Fruit fly (Drosophila melanogaster): ENCODE measurements around the gene Tim9b.

Tim9b gene

DNA sequence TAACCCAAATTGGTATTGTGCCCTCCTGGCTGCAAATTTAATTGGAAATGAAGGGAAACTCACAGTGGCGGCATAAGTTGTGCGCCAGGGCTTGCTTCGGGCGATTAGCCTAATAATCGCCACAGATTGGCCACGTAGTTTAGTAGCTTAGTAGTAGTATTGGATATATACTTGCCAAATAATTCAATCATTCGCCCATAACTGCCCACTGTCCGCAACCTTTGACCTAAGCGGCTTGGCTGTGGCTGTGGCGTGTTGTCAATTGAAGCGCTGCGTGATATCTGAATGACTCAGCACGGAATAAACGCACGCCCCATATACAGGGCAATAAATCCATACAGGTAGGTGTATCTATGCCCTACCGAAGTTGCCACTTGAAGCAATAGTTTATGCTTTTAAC is 11.4 kb downstream of the Tim9b start:
- no peak for TF ChIP-seq CG8478 (optimal IDR thresholded peaks at IDR 0.05)
- TF ChIP-seq psq (optimal IDR thresholded peaks at IDR 0.05), result no peak
- TF ChIP-seq EcR (GFP tag; optimal IDR thresholded peaks at IDR 0.05), result no peak
- no peak for TF ChIP-seq usp (GFP tag; optimal IDR thresholded peaks at IDR 0.05)
- TF ChIP-seq Dll (optimal IDR thresholded peaks at IDR 0.05), result no peak
- TF ChIP-seq pan (optimal IDR thresholded peaks at IDR 0.05), result no peak

DNA sequence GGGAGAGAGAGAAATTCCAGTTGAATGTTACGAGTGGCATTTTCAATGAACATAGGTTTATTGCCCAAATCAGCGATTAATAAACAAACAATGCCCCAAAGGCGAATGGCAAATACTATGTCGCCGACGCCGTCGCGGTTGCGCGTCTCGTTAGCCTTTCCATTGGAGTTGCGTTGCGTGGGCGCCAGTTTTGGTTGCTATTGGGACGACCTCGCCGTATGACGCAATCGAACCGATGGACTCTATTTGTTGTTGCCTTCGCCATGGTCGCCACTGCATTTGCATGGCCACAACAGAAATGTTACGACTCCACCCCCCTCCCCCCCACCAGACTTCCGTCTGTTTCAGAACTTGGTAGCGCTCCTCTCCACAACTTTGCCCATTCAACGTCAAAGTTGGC is 11.8 kb downstream of the Tim9b start:
- TF ChIP-seq CG8478 (optimal IDR thresholded peaks at IDR 0.05), result no peak
- TF ChIP-seq Dll (optimal IDR thresholded peaks at IDR 0.05), result no peak
- no peak for TF ChIP-seq psq (optimal IDR thresholded peaks at IDR 0.05)
- no peak for TF ChIP-seq pan (optimal IDR thresholded peaks at IDR 0.05)
- TF ChIP-seq EcR (GFP tag; optimal IDR thresholded peaks at IDR 0.05), result no peak
- no peak for TF ChIP-seq usp (GFP tag; optimal IDR thresholded peaks at IDR 0.05)

DNA sequence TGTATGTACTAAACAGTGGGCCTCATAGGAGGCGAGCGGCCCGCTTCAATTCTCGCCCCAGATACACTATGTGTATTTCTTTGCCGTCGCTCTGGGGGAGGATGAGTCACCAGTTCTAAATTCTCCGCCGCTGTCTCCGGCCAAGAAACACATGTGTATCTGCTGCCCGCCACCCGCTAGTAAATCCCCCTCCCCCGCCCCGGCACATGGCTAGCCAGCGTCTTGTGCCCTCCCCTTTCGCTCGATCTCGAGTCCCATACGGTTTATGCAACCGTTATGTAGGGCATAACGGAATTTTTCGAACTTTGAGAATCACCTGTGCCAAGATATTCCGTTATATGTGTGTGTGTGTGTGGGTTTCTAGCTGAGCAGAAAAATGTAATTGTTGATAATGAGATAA is 12.4 kb downstream of the Tim9b start:
- TF ChIP-seq EcR (GFP tag; optimal IDR thresholded peaks at IDR 0.05) (no peak), Dll (optimal IDR thresholded peaks at IDR 0.05) (no peak), CG8478 (optimal IDR thresholded peaks at IDR 0.05) (no peak), psq (optimal IDR thresholded peaks at IDR 0.05) (no peak)

DNA sequence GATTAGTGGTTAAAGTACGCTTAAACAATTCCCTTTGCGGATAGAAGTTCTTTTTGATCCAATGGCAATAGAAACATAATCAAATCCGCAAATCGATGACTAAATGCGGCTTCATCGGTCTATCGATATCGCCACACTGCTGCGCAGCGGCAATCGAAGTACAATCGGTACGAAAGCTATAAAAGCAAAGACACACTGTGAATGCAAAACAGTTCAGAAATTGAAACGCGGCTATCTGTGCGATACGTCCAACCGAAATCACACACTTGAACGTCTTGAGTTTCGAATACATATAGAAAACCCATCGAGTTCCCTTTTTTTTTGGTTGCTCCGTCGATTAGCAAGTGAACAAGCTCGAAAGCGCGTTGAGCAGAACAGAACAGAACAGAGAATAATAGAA is 13.3 kb downstream of the Tim9b start, which contains the start of gene CG14207:
CG14207 (plus strand) TSS at position 203 of the 400 bp plus-strand sequence.
- TF ChIP-seq pan (optimal IDR thresholded peaks at IDR 0.05) (no peak), CG8478 (optimal IDR thresholded peaks at IDR 0.05) (no peak), Dll (optimal IDR thresholded peaks at IDR 0.05) (no peak), EcR (GFP tag; optimal IDR thresholded peaks at IDR 0.05) (no peak), psq (optimal IDR thresholded peaks at IDR 0.05) (no peak), usp (GFP tag; optimal IDR thresholded peaks at IDR 0.05) (no peak)

DNA sequence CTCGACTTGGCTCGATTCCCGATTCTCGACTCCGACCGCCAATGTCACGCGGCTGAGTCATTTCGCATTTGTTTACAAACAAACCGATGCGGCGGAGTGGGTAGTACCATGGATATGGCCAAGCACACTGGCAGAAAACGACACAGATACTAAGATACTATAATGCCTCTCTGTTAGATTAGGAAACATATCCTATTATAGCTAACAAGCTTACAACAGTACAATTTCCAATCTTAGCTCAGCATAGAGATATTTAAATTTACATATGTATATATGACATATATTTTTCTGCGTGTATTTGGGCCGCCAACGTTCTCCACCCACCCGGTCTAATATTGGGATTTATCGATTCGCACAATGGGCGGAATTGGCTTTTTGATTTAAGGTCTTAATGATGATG is 14.4 kb downstream of the Tim9b start:
- TF ChIP-seq usp (GFP tag; optimal IDR thresholded peaks at IDR 0.05) (no peak), Dll (optimal IDR thresholded peaks at IDR 0.05) (no peak), psq (optimal IDR thresholded peaks at IDR 0.05) (no peak), EcR (GFP tag; optimal IDR thresholded peaks at IDR 0.05) (no peak), CG8478 (optimal IDR thresholded peaks at IDR 0.05) (no peak), pan (optimal IDR thresholded peaks at IDR 0.05) (no peak)

dm6 chrX:19602483-19602882 is 15.9 kb downstream of the Tim9b start:
- no peak for TF ChIP-seq CG8478 (optimal IDR thresholded peaks at IDR 0.05)
- no peak for TF ChIP-seq usp (GFP tag; optimal IDR thresholded peaks at IDR 0.05)
- TF ChIP-seq psq (optimal IDR thresholded peaks at IDR 0.05), result no peak
- no peak for TF ChIP-seq Dll (optimal IDR thresholded peaks at IDR 0.05)
- TF ChIP-seq EcR (GFP tag; optimal IDR thresholded peaks at IDR 0.05), result no peak
- no peak for TF ChIP-seq pan (optimal IDR thresholded peaks at IDR 0.05)

DNA sequence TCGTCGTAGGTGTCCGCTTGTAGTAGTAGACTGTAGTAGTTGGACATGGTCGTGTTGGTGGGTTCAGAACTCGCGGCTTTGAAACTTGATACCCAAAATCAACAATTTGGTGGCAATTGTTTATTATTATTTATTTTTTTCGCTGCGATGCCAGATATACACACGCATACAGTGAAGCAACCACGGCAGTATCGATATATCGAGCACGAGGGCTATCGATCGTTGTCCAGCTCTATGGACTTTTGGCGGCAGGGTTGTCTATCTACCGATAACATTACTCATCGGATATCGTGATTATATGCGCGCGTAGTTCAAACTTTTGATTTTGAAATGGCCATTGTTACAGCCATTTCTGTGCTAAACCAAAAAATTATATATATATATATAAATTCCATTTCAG is 16.7 kb downstream of the Tim9b start, which contains the start of gene CG14220:
CG14220 (minus strand) TSS at position 208 of the 400 bp plus-strand sequence.
- no peak for TF ChIP-seq EcR (GFP tag; optimal IDR thresholded peaks at IDR 0.05)
- no peak for TF ChIP-seq Dll (optimal IDR thresholded peaks at IDR 0.05)
- no peak for TF ChIP-seq usp (GFP tag; optimal IDR thresholded peaks at IDR 0.05)

DNA sequence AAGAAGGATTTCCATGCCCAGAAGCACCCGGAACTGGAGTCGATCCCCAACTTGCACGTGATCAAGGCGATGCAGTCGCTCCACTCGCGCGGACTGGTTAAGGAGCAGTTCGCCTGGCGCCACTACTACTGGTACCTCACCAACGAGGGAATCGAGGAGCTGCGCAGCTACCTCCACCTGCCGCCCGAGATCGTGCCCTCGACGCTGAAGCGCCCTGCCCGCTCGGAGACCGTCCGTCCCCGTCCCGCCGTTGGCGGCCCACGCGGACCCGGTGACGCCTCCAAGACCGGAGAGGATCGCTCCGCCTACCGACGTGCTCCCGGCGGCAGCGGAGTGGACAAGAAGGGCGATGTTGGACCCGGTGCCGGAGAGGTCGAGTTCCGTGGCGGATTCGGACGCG is 19.8 kb downstream of the Tim9b start:
- TF ChIP-seq psq (optimal IDR thresholded peaks at IDR 0.05) (no peak), Dll (optimal IDR thresholded peaks at IDR 0.05) (no peak), usp (GFP tag; optimal IDR thresholded peaks at IDR 0.05) (no peak), CG8478 (optimal IDR thresholded peaks at IDR 0.05) (no peak), EcR (GFP tag; optimal IDR thresholded peaks at IDR 0.05) (no peak), pan (optimal IDR thresholded peaks at IDR 0.05) (no peak)

DNA sequence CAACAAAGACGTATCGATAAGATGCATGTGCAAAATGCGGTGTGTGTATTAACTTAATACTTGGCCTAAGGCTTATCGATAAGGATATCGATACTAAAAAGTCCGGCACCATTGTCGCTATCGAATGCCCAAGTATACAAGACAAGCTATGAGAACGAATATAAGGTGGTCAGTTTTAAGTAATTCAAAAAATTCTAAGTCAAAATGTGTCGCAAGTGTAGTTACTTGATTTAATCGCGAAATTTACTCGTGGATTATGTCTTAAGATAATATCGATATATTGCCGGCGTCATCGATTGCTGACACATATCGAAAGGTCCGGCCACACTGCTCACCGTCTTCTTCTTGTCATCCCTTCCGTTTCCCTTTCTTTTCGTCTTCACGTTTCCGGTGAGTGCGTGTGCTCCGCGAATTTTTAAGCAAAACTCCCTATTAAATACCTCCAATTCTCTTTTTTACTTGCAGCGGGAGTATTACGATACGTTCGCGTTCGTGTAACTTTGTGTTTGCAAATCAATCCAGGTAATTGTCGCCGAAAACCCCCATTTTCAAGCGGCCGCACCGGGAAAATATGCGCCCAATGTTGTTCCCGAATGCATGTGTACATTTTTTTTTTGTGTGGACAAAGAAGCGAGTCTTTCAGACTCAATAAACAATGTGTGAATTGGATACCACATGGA is 20.5 kb downstream of the Tim9b start, which contains the start of gene RpS10b:
RpS10b (plus strand) TSS at position 348 of the 680 bp plus-strand sequence.
- TF ChIP-seq EcR (GFP tag; optimal IDR thresholded peaks at IDR 0.05) (no peak), psq (optimal IDR thresholded peaks at IDR 0.05) (no peak), Dll (optimal IDR thresholded peaks at IDR 0.05) (no peak), CG8478 (optimal IDR thresholded peaks at IDR 0.05) (no peak), pan (optimal IDR thresholded peaks at IDR 0.05) (no peak), usp (GFP tag; optimal IDR thresholded peaks at IDR 0.05) (no peak)

DNA sequence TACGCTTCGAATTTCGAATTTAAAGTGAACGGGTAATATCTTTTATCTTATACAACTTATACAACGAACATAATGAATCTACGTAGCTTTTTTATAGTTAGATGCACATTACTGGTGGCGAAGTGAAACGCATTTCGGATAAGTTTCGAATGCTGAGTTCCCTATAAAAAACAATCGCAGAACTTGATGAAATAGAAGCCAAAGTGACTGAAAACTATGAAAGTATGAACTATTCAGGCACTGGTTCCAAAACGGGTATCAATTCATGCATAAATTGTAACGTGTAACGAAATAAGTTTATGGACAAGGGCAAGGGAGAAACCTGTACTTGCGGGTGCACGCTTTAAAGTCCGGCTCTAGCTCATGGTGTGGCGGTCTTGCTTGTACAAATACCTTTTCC is 22.5 kb downstream of the Tim9b start:
- no peak for TF ChIP-seq pan (optimal IDR thresholded peaks at IDR 0.05)

DNA sequence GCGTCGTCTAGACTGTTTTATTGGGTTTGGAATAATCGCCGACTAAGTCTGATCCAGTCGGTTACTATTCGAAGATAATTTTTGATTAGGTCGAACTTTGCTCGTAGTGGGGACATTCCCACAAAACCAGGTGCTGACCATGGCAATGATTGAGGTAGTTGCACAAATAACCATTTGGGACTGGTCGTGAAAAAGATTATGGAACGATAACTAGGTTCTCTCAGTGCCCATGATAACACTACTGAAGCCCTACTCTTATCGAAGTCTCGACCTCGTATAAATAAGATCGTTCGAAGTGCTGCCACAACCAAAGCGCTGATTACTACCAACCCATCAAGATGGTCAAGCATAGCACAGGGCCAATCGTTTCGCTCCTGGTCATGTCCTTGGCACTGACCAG is 26.0 kb downstream of the Tim9b start, which contains the start of gene CG14205:
CG14205 (plus strand) TSS at position 301 of the 400 bp plus-strand sequence.
- TF ChIP-seq psq (optimal IDR thresholded peaks at IDR 0.05) (no peak), pan (optimal IDR thresholded peaks at IDR 0.05) (no peak), EcR (GFP tag; optimal IDR thresholded peaks at IDR 0.05) (no peak)

dm6 chrX:19590579-19590978 is 27.8 kb downstream of the Tim9b start:
- no peak for TF ChIP-seq CG8478 (optimal IDR thresholded peaks at IDR 0.05)
- no peak for TF ChIP-seq EcR (GFP tag; optimal IDR thresholded peaks at IDR 0.05)
- TF ChIP-seq psq (optimal IDR thresholded peaks at IDR 0.05), result no peak
- no peak for TF ChIP-seq pan (optimal IDR thresholded peaks at IDR 0.05)
- no peak for TF ChIP-seq usp (GFP tag; optimal IDR thresholded peaks at IDR 0.05)
- no peak for TF ChIP-seq Dll (optimal IDR thresholded peaks at IDR 0.05)

DNA sequence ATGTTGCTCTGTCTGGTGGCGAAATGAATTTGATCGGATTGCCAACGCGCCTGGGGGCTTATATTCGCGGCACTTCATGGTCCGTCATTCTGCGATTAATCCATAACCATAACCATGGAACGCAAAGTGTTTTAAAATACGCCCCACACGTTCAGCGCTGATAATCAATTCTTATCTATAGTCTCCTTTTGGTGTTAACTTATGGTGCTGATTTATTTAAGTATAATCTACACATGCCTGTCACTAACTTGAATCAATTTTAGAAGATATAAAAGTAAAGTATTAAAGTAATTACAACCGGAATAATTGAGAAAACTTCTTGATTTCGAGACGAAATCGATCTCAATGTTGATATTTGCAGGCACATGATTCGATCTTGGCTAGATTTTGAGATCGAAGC is 28.3 kb downstream of the Tim9b start, which contains the start of gene CG14219:
CG14219 (minus strand) TSS at position 101 of the 400 bp plus-strand sequence.
- TF ChIP-seq psq (optimal IDR thresholded peaks at IDR 0.05), result no peak
- TF ChIP-seq usp (GFP tag; optimal IDR thresholded peaks at IDR 0.05), result no peak
- TF ChIP-seq CG8478 (optimal IDR thresholded peaks at IDR 0.05), result no peak
- TF ChIP-seq EcR (GFP tag; optimal IDR thresholded peaks at IDR 0.05), result no peak
- TF ChIP-seq pan (optimal IDR thresholded peaks at IDR 0.05), result no peak
- no peak for TF ChIP-seq Dll (optimal IDR thresholded peaks at IDR 0.05)

Data from whole organism.